Worm (Caenorhabditis elegans): Measurements from ENCODE around the gene fbxa-160.
"Not testable (repeated sequence)": the region's sequence is repeated elsewhere in the genome, so short reads cannot be mapped to it uniquely, and the experiment has no call there.

DNA sequence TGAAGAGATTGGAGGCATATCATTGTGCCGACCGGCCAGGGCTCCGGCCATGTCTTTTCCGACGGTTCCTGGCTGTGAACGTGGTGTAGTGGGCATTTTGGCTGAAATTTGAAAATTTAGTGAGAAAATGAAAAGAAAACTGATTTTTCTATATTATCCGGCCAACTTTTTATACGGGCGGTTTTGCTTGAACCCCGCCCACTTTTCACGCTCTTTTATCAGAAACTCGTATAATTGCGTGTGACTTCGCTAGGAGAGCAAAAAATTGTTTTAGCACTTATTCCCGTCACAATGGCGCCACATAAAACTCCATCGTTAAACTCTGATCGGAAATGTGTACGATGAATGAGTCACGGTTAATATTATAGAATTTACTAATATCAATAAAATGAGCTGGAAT, 7.7 kb upstream of the fbxa-160 start, which contains the start of gene C08E3.13:
- TF ChIP-seq unc-62 (GFP tag; optimal IDR thresholded peaks at IDR 0.05); lin-13 (GFP tag; optimal IDR thresholded peaks at IDR 0.05); ceh-82 (tag; optimal IDR thresholded peaks at IDR 0.05); aly-2 (tag; optimal IDR thresholded peaks at IDR 0.05); crh-2 (tag; optimal IDR thresholded peaks at IDR 0.05); Y55F3AM.14 (GFP tag; optimal IDR thresholded peaks at IDR 0.05); nhr-237 (tag; optimal IDR thresholded peaks at IDR 0.05); nhr-12 (tag; optimal IDR thresholded peaks at IDR 0.05); ama-1 (optimal IDR thresholded peaks at IDR 0.05); unc-39 (tag; optimal IDR thresholded peaks at IDR 0.05); blmp-1 (tag; optimal IDR thresholded peaks at IDR 0.05; ENCODE audit: insufficient read depth); nhr-11 (tag; optimal IDR thresholded peaks at IDR 0.05): not testable (repeated sequence)

Data from whole organism, L2 larva.